Worm (Caenorhabditis elegans): ENCODE results near the gene R02E4.1.

Gene R02E4.1

DNA sequence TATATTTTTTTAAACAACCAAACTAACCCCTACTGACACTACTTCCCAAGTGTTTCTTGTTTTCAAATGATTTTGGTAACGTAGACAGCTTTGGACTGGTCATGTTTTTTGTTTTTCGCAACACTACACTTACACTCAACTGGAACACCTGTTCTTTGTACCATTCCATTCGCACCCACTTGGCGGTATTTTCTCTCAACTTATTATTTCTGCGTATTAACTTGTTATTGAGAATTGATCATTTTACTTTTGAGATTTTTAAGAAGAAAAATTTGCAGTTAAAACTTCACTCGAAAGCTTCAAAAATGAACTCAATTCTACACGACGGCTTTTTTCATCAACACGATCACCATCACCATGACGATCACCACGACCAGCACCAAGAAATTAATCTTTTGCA, 30.5 kb upstream of the R02E4.1 start, which contains the start of gene ZK470.2:
Gene ZK470.2 (plus strand): TSS at position 301 of the 400 bp plus-strand sequence.
- TF ChIP-seq M03D4.4 (tag; optimal IDR thresholded peaks at IDR 0.05) (no peak), bed-3 (GFP tag; optimal IDR thresholded peaks at IDR 0.05) (no peak), nhr-12 (tag; optimal IDR thresholded peaks at IDR 0.05) (no peak), ztf-11 (tag; optimal IDR thresholded peaks at IDR 0.05) (no peak), elt-3 (tag; optimal IDR thresholded peaks at IDR 0.05) (no peak), ces-1 (GFP tag; optimal IDR thresholded peaks at IDR 0.05) (no peak), nhr-76 (tag; optimal IDR thresholded peaks at IDR 0.05) (no peak), pha-4 (tag; optimal IDR thresholded peaks at IDR 0.05) (no peak), zip-8 (tag; optimal IDR thresholded peaks at IDR 0.05) (no peak), nhr-237 (tag; optimal IDR thresholded peaks at IDR 0.05) (no peak), unc-120 (tag; optimal IDR thresholded peaks at IDR 0.05; ENCODE audit: poor library complexity, severe bottlenecking) (no peak)

DNA sequence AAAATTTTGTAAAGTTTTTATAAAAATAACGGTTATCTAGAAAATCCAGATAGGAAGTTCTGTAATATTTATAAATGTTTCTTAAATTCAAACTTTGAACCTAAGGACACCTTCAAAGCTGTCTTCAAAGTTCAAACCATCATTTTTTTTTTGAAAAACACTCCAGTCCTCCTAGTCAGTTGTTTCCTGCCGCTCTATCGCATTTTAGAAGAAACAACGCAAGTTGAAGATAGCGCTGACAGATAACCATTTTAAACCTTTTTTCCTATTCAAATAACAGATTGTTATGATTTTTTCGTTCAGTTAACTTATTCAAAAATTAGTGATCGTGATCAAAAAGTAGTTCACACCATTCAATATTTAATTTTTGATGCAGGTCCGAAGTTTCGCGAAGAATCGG, 29.0 kb upstream of the R02E4.1 start:
- TF ChIP-seq mep-1 (tag; optimal IDR thresholded peaks at IDR 0.05): no peak
- TF ChIP-seq mls-2 (tag; optimal IDR thresholded peaks at IDR 0.05): no peak
- no peak for TF ChIP-seq pha-4 (tag; optimal IDR thresholded peaks at IDR 0.05)
- TF ChIP-seq nhr-76 (tag; optimal IDR thresholded peaks at IDR 0.05): no peak
- no peak for TF ChIP-seq ces-1 (GFP tag; optimal IDR thresholded peaks at IDR 0.05)
- no peak for TF ChIP-seq unc-62 (GFP tag; optimal IDR thresholded peaks at IDR 0.05)
- no peak for TF ChIP-seq nhr-237 (tag; optimal IDR thresholded peaks at IDR 0.05)
- no peak for TF ChIP-seq bed-3 (GFP tag; optimal IDR thresholded peaks at IDR 0.05)

ce11 chrX:4132243-4132642, 27.9 kb upstream of the R02E4.1 start:
- TF ChIP-seq elt-1 (tag; optimal IDR thresholded peaks at IDR 0.05; ENCODE audit: borderline replicate concordance, insufficient read depth): peak; percentile 23
- TF ChIP-seq drap-1 (GFP tag; optimal IDR thresholded peaks at IDR 0.05): no peak
- TF ChIP-seq mab-5 (tag; optimal IDR thresholded peaks at IDR 0.05): no peak

- TF ChIP-seq pha-4 (tag; optimal IDR thresholded peaks at IDR 0.05) (no peak), ztf-11 (tag; optimal IDR thresholded peaks at IDR 0.05) (no peak), flh-1 (GFP tag; optimal IDR thresholded peaks at IDR 0.05) (no peak), zip-8 (tag; optimal IDR thresholded peaks at IDR 0.05) (no peak), hlh-1 (tag; optimal IDR thresholded peaks at IDR 0.05) (no peak), sem-2 (GFP tag; optimal IDR thresholded peaks at IDR 0.05) (no peak), ceh-83 (GFP tag; optimal IDR thresholded peaks at IDR 0.05) (no peak), unc-120 (tag; optimal IDR thresholded peaks at IDR 0.05; ENCODE audit: poor library complexity, severe bottlenecking) (no peak), ham-2 (GFP tag; optimal IDR thresholded peaks at IDR 0.05) (no peak), cnd-1 (tag; optimal IDR thresholded peaks at IDR 0.05) (no peak), ceh-39 (tag; optimal IDR thresholded peaks at IDR 0.05) (no peak), nhr-2 (tag; optimal IDR thresholded peaks at IDR 0.05) (no peak), mab-5 (tag; optimal IDR thresholded peaks at IDR 0.05) (no peak), nhr-237 (tag; optimal IDR thresholded peaks at IDR 0.05) (no peak), lsy-2 (tag; optimal IDR thresholded peaks at IDR 0.05) (no peak), snpc-4 (tag; optimal IDR thresholded peaks at IDR 0.05) (no peak)
Observed at ce11 chrX:4131354-4131753, 27.0 kb upstream of the R02E4.1 start.

ce11 chrX:4128684-4129083, 24.3 kb upstream of the R02E4.1 start:
- TF ChIP-seq ham-2 (GFP tag; optimal IDR thresholded peaks at IDR 0.05) (no peak), ces-1 (GFP tag; optimal IDR thresholded peaks at IDR 0.05) (peak; percentile 86), nhr-28 (tag; optimal IDR thresholded peaks at IDR 0.05) (no peak), drap-1 (GFP tag; optimal IDR thresholded peaks at IDR 0.05) (no peak)

DNA sequence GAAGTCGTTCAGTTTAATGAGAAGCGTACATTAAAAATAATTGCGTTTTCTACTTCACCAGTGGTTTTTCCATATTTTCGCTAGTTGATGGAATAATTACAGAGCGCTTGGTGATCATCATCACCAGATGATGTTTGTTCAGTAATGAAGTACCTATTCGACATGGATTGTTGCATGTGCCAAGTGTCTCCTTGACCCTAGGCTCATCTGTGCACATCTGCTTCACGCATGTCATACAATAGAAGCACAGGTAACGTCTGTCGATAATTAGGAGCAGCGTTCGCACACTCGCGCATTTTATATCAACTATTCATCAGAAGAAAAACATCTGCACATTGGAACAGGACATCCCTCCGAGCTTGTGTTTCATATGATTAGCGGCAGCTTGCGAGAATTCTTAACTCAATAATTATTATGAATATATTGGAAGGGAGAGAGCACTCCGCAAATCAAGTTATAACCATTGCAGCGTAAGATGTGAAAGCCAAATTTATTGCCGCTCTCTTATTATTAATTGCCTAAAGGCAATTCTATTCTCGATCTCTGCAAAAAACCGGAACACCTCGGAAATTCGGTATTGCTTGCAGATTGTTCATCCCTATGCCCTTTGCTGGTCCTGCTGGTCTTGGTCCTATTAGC, 20.9 kb upstream of the R02E4.1 start:
- TF ChIP-seq ztf-11 (tag; optimal IDR thresholded peaks at IDR 0.05): no peak
- no peak for TF ChIP-seq hlh-1 (tag; optimal IDR thresholded peaks at IDR 0.05)
- TF ChIP-seq elt-3 (tag; optimal IDR thresholded peaks at IDR 0.05): no peak
- no peak for TF ChIP-seq ceh-83 (GFP tag; optimal IDR thresholded peaks at IDR 0.05)
- no peak for TF ChIP-seq pha-4 (tag; optimal IDR thresholded peaks at IDR 0.05)
- peak; percentile 61 for TF ChIP-seq nhr-2 (tag; optimal IDR thresholded peaks at IDR 0.05)
- peak; percentile 60 for TF ChIP-seq cnd-1 (tag; optimal IDR thresholded peaks at IDR 0.05)
- no peak for TF ChIP-seq sem-2 (GFP tag; optimal IDR thresholded peaks at IDR 0.05)
- peak; percentile 99 for TF ChIP-seq ces-1 (GFP tag; optimal IDR thresholded peaks at IDR 0.05)
- TF ChIP-seq unc-39 (tag; optimal IDR thresholded peaks at IDR 0.05): no peak
- no peak for TF ChIP-seq bed-3 (GFP tag; optimal IDR thresholded peaks at IDR 0.05)
- no peak for TF ChIP-seq tbx-8 (GFP tag; optimal IDR thresholded peaks at IDR 0.05)
- peak; percentile 54 for TF ChIP-seq lin-32 (GFP tag; optimal IDR thresholded peaks at IDR 0.05)
- no peak for TF ChIP-seq lsy-2 (tag; optimal IDR thresholded peaks at IDR 0.05)
